Worm (Caenorhabditis elegans) whole organism, L4 larva: ENCODE results near the gene spcs-3.

Source experiments
- D1046.2 ChIP-seq: fragments of 200-800 bp; sonication (Bioruptor generic); IDR thresholded peaks from 2 replicates; pipeline ENCODE4 v1.3.6; 2022; ENCODE audit warnings: missing genetic modification characterization, missing compliant biosample characterization
- F26F4.8 ChIP-seq: fragments of 200-800 bp; sonication (Bioruptor generic); conservative IDR thresholded peaks from 2 replicates; pipeline ENCODE4 v1.3.6; 2022; ENCODE audit warnings: missing genetic modification characterization, missing compliant biosample characterization
- F49E8.2 ChIP-seq: sonication (generic microtip); optimal IDR thresholded peaks from 2 replicates; lab custom pipeline; 2016; ENCODE audit warnings: missing compliant biosample characterization, mild to moderate bottlenecking, missing genetic modification characterization, borderline replicate concordance
- R02D3.7 ChIP-seq: fragments of 150-350 bp; sonication (generic microtip); optimal IDR thresholded peaks from 3 replicates; lab custom pipeline; 2014; ENCODE audit warnings: missing biosample characterization, missing genetic modification characterization
- T20F7.1 ChIP-seq: fragments of 200-800 bp; sonication (Bioruptor generic); optimal IDR thresholded peaks from 2 replicates; lab custom pipeline; 2018; ENCODE audit warnings: mild to moderate bottlenecking, missing genetic modification characterization, missing compliant biosample characterization
- Y5F2A.4 ChIP-seq: fragments of 200-800 bp; sonication (Bioruptor generic); optimal IDR thresholded peaks from 2 replicates; lab custom pipeline; 2018; ENCODE audit warnings: mild to moderate bottlenecking, missing genetic modification characterization, missing compliant biosample characterization
- ZK546.5 ChIP-seq, 2 experiments: sonication (generic microtip); optimal IDR thresholded peaks; 2 replicates each; lab custom pipeline; 2017; ENCODE audit warnings: missing biosample characterization in 2 of 2, missing genetic modification characterization in 2 of 2
- attf-4 ChIP-seq: sonication (generic microtip); optimal IDR thresholded peaks from 3 replicates; lab custom pipeline; 2017; ENCODE audit warnings: missing biosample characterization, missing genetic modification characterization
- ceh-20 ChIP-seq: fragments of 200-800 bp; sonication (Bioruptor generic); IDR thresholded peaks from 2 replicates; pipeline ENCODE4 v1.3.6; 2022; ENCODE audit warnings: missing genetic modification reagents, missing genetic modification characterization, missing compliant biosample characterization
- ceh-28 ChIP-seq: fragments of 150-350 bp; optimal IDR thresholded peaks from 2 replicates; lab custom pipeline; 2014; ENCODE audit warnings: missing biosample characterization, missing genetic modification reagents, missing genetic modification characterization
- ceh-82 ChIP-seq: sonication (generic microtip); optimal IDR thresholded peaks from 2 replicates; lab custom pipeline; 2017; ENCODE audit warnings: missing biosample characterization, missing genetic modification characterization
- ces-1 ChIP-seq: fragments of 150-350 bp; sonication (generic microtip); optimal IDR thresholded peaks from 4 replicates; lab custom pipeline; 2014; ENCODE audit warnings: missing biosample characterization, missing genetic modification reagents, missing genetic modification characterization
- ctbp-1 ChIP-seq: fragments of 200-800 bp; sonication (Bioruptor generic); IDR thresholded peaks from 2 replicates; pipeline ENCODE4 v1.3.6; 2022; ENCODE audit warnings: missing genetic modification reagents, missing genetic modification characterization, missing compliant biosample characterization
- daf-12 ChIP-seq: fragments of 150-350 bp; optimal IDR thresholded peaks from 2 replicates; lab custom pipeline; 2014; ENCODE audit warnings: missing biosample characterization, missing genetic modification reagents, missing genetic modification characterization
- daf-16 ChIP-seq, 3 experiments: sonication (generic microtip); optimal IDR thresholded peaks; 2 replicates each; lab custom pipeline; 2016 to 2017; ENCODE audit warnings: missing genetic modification characterization in 3 of 3, missing genetic modification reagents in 3 of 3, mild to moderate bottlenecking in 2 of 3, missing compliant biosample characterization in 2 of 3, missing biosample characterization in 1 of 3, moderate library complexity in 1 of 3
- daf-8 ChIP-seq: fragments of 200-800 bp; sonication (Bioruptor generic); IDR thresholded peaks from 2 replicates; pipeline ENCODE4 v1.3.6; 2022; ENCODE audit warnings: missing genetic modification characterization, missing compliant biosample characterization
- dmd-9 ChIP-seq: fragments of 200-800 bp; sonication (Bioruptor generic); IDR thresholded peaks from 2 replicates; pipeline ENCODE4 v1.3.6; 2022; ENCODE audit warnings: missing genetic modification reagents, missing genetic modification characterization, missing compliant biosample characterization
- duxl-1 ChIP-seq: sonication (generic microtip); optimal IDR thresholded peaks from 2 replicates; lab custom pipeline; 2016; ENCODE audit warnings: mild to moderate bottlenecking, missing genetic modification characterization, moderate library complexity, missing compliant biosample characterization; ENCODE audit not compliant: poor library complexity
- egl-27 ChIP-seq: sonication (generic microtip); optimal IDR thresholded peaks from 3 replicates; lab custom pipeline; 2017; ENCODE audit warnings: missing biosample characterization, missing genetic modification reagents, missing genetic modification characterization
- egl-43 ChIP-seq: fragments of 200-800 bp; sonication (Bioruptor generic); IDR thresholded peaks from 2 replicates; pipeline ENCODE4 v1.3.6; 2022; ENCODE audit warnings: missing genetic modification reagents, missing genetic modification characterization, missing compliant biosample characterization
- fkh-10 ChIP-seq: fragments of 150-350 bp; optimal IDR thresholded peaks from 2 replicates; lab custom pipeline; 2014; ENCODE audit warnings: missing biosample characterization, missing genetic modification reagents, missing genetic modification characterization
- hif-1 ChIP-seq, 2 experiments: sonication (generic microtip); optimal IDR thresholded peaks; 2 replicates each; lab custom pipeline; 2016 to 2017; ENCODE audit warnings: missing compliant biosample characterization in 2 of 2, missing genetic modification characterization in 2 of 2, missing genetic modification reagents in 2 of 2, missing genotype in 2 of 2, mild to moderate bottlenecking in 1 of 2
- hlh-11 ChIP-seq: fragments of 200-800 bp; sonication (Bioruptor generic); optimal IDR thresholded peaks from 2 replicates; lab custom pipeline; 2018; ENCODE audit warnings: mild to moderate bottlenecking, missing genetic modification characterization, missing compliant biosample characterization
- hmg-1.1 ChIP-seq: fragments of 200-800 bp; sonication (Bioruptor generic); IDR thresholded peaks from 2 replicates; pipeline ENCODE4 v1.3.6; 2022; ENCODE audit warnings: missing genetic modification reagents, missing genetic modification characterization, missing compliant biosample characterization
- jun-1 ChIP-seq: fragments of 150-350 bp; optimal IDR thresholded peaks from 2 replicates; lab custom pipeline; 2014; ENCODE audit warnings: missing biosample characterization, missing genetic modification reagents, missing genetic modification characterization
- lin-15B ChIP-seq: fragments of 150-350 bp; sonication (generic microtip); optimal IDR thresholded peaks from 3 replicates; lab custom pipeline; 2014; ENCODE audit warnings: missing biosample characterization, missing genetic modification characterization
- lin-29 ChIP-seq: fragments of 200-800 bp; sonication (Bioruptor generic); IDR thresholded peaks from 2 replicates; pipeline ENCODE4 v1.3.6; 2022; ENCODE audit warnings: missing genetic modification reagents, missing genetic modification characterization, missing compliant biosample characterization
- lsy-2 ChIP-seq, 2 experiments: fragments of 150-350 bp in 1 of 2; sonication (generic microtip) in 1 of 2; optimal IDR thresholded peaks; 2 replicates each; lab custom pipeline; 2014 to 2017; ENCODE audit warnings: missing biosample characterization in 2 of 2, missing genetic modification characterization in 2 of 2
- madf-5 ChIP-seq, 2 experiments: fragments of 200-800 bp; sonication (Bioruptor generic); IDR thresholded peaks; 2 replicates each; pipeline ENCODE4 v1.3.6; 2022; ENCODE audit warnings: missing compliant biosample characterization in 2 of 2, missing genetic modification characterization in 2 of 2
- madf-9 ChIP-seq: fragments of 200-800 bp; sonication (Bioruptor generic); conservative IDR thresholded peaks from 2 replicates; pipeline ENCODE4 v1.3.6; 2022; ENCODE audit warnings: missing genetic modification reagents, missing genetic modification characterization, missing compliant biosample characterization
- mdl-1 ChIP-seq, 2 experiments: fragments of 150-350 bp in 1 of 2; sonication (generic microtip) in 1 of 2; optimal IDR thresholded peaks; 2 replicates each; lab custom pipeline; 2014 to 2017; ENCODE audit warnings: missing biosample characterization in 2 of 2, missing genetic modification characterization in 2 of 2
- mep-1 ChIP-seq: fragments of 150-350 bp; sonication (generic microtip); optimal IDR thresholded peaks from 3 replicates; lab custom pipeline; 2014; ENCODE audit warnings: missing biosample characterization, missing genetic modification characterization
- nhr-102 ChIP-seq: sonication (generic microtip); optimal IDR thresholded peaks from 2 replicates; lab custom pipeline; 2016; ENCODE audit warnings: mild to moderate bottlenecking, missing genetic modification characterization, moderate library complexity, missing compliant biosample characterization
- nhr-237 ChIP-seq: sonication (generic microtip); optimal IDR thresholded peaks from 2 replicates; lab custom pipeline; 2017; ENCODE audit warnings: missing biosample characterization, missing genetic modification characterization
- nhr-41 ChIP-seq: fragments of 200-800 bp; sonication (Bioruptor generic); IDR thresholded peaks from 2 replicates; pipeline ENCODE4 v1.3.6; 2022; ENCODE audit warnings: missing genetic modification reagents, missing genetic modification characterization, missing compliant biosample characterization
- nhr-6 ChIP-seq: fragments of 150-350 bp; optimal IDR thresholded peaks from 2 replicates; lab custom pipeline; 2014; ENCODE audit warnings: missing biosample characterization, missing genetic modification characterization
- nhr-76 ChIP-seq: fragments of 150-350 bp; optimal IDR thresholded peaks from 2 replicates; lab custom pipeline; 2014; ENCODE audit warnings: missing biosample characterization, missing genetic modification characterization
- nhr-77 ChIP-seq: fragments of 150-350 bp; optimal IDR thresholded peaks from 2 replicates; lab custom pipeline; 2014; ENCODE audit warnings: missing biosample characterization, missing genetic modification characterization
- php-3 ChIP-seq: fragments of 200-800 bp; sonication (Bioruptor generic); IDR thresholded peaks from 2 replicates; pipeline ENCODE4 v1.3.6; 2022; ENCODE audit warnings: missing genetic modification reagents, missing genetic modification characterization, missing compliant biosample characterization
- pqm-1 ChIP-seq: sonication (generic microtip); optimal IDR thresholded peaks from 2 replicates; lab custom pipeline; 2017; ENCODE audit warnings: missing biosample characterization, missing genetic modification characterization
- rbr-2 ChIP-seq: sonication (generic microtip); optimal IDR thresholded peaks from 2 replicates; lab custom pipeline; 2016; ENCODE audit warnings: missing genotype, missing genetic modification characterization, missing compliant biosample characterization
- set-16 ChIP-seq: fragments of 200-800 bp; sonication (Bioruptor generic); IDR thresholded peaks from 2 replicates; pipeline ENCODE4 v1.3.6; 2022; ENCODE audit warnings: missing genetic modification reagents, missing genetic modification characterization, missing compliant biosample characterization
- snpc-1.2 ChIP-seq: fragments of 200-800 bp; sonication (Bioruptor generic); IDR thresholded peaks from 2 replicates; pipeline ENCODE4 v1.3.6; 2022; ENCODE audit warnings: missing genetic modification reagents, missing genetic modification characterization, missing compliant biosample characterization
- spr-1 ChIP-seq: sonication (generic microtip); optimal IDR thresholded peaks from 2 replicates; lab custom pipeline; 2016; ENCODE audit warnings: mild to moderate bottlenecking, missing genetic modification characterization, missing compliant biosample characterization
- tra-1 ChIP-seq: fragments of 200-800 bp; sonication (Bioruptor generic); IDR thresholded peaks from 2 replicates; pipeline ENCODE4 v1.3.6; 2022; ENCODE audit warnings: missing genetic modification reagents, missing genetic modification characterization, missing compliant biosample characterization
- unc-130 ChIP-seq: sonication (generic microtip); optimal IDR thresholded peaks from 2 replicates; lab custom pipeline; 2016; ENCODE audit warnings: missing genetic modification reagents, missing genetic modification characterization, missing compliant biosample characterization
- unc-62 ChIP-seq, 3 experiments: fragments of 150-350 bp in 1 of 3; sonication (generic microtip); optimal IDR thresholded peaks in 2 of 3; peaks in 1 of 3; 1 replicate in 1 of 3; 2 replicates in 2 of 3; lab custom pipeline; 2014 to 2017; ENCODE audit warnings: missing biosample characterization in 3 of 3, missing genetic modification characterization in 3 of 3, missing genetic modification reagents in 3 of 3, missing genotype in 1 of 3
- vab-7 ChIP-seq: fragments of 200-800 bp; sonication (Bioruptor generic); IDR thresholded peaks from 2 replicates; pipeline ENCODE4 v1.3.6; 2022; ENCODE audit warnings: missing genetic modification reagents, missing genetic modification characterization, missing compliant biosample characterization
- zag-1 ChIP-seq: fragments of 150-350 bp; optimal IDR thresholded peaks from 2 replicates; lab custom pipeline; 2014; ENCODE audit warnings: missing biosample characterization, missing genetic modification characterization
- zfp-2 ChIP-seq: sonication (generic microtip); optimal IDR thresholded peaks from 2 replicates; lab custom pipeline; 2016; ENCODE audit warnings: mild to moderate bottlenecking, missing genetic modification characterization, missing compliant biosample characterization

The spcs-3 gene

DNA sequence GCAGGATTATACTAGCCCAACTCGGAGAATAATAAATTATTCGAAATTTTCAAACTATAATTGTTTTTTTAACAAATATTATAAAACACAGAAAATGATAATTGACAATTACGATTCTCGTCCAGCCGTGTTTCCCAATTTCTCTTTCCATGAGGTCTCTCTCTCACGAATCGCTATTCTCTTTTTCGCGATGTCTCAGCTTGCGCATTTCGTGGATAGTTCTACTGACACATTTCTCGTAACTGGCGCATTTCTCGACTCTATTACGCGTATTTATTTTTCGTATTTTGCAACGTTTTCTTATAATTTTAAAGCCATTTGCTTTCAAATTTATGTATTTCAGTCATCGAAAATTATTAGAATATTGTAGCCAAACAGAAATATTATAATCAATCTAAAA, 1.0 kb upstream of the spcs-3 start (continued):
- TF ChIP-seq R02D3.7 (tag; lab: Kevin White, UChicago) (peak; percentile 47), unc-130 (GFP tag; lab: Kevin White, UChicago) (peak; percentile 99), mep-1 (tag; lab: Kevin White, UChicago) (peak; percentile 99), vab-7 (GFP tag; lab: Robert Waterston, UW) (peak; percentile 100), daf-8 (GFP tag; lab: Robert Waterston, UW) (0 out of 2 replicates have a peak, but pooled peaks have one; percentile 85), nhr-76 (tag; lab: Kevin White, UChicago) (peak; percentile 57), hmg-1.1 (GFP tag; lab: Robert Waterston, UW) (peak; percentile 98), mdl-1 (tag; optimal IDR thresholded peaks at IDR 0.05; lab: Kevin White, UChicago) (peak; percentile 3 to 93), dmd-9 (GFP tag; lab: Robert Waterston, UW) (peak; percentile 99), set-16 (no peak), ceh-82 (tag; lab: Kevin White, UChicago) (peak; percentile 28), F49E8.2 (tag; lab: Kevin White, UChicago) (peak; percentile 83), lsy-2 (tag; optimal IDR thresholded peaks at IDR 0.05; lab: Kevin White, UChicago) (peak; percentile 96 to 98), attf-4 (tag; lab: Kevin White, UChicago) (no peak), unc-62 (GFP tag; optimal IDR thresholded peaks at IDR 0.05 in 1 of 2; lab: Kevin White, UChicago) (peak in 1 of 2 experiments; percentile 100), unc-62 (tag; optimal IDR thresholded peaks at IDR 0.05; lab: Kevin White, UChicago) (peak; percentile 58), rbr-2 (tag; lab: Kevin White, UChicago) (peak; percentile 98), T20F7.1 (GFP tag; lab: Kevin White, UChicago) (peak; percentile 97), zfp-2 (tag; lab: Kevin White, UChicago) (peak; percentile 83), hif-1 (tag; optimal IDR thresholded peaks at IDR 0.05; lab: Kevin White, UChicago) (peak; percentile 65 to 98), D1046.2 (GFP tag; lab: Robert Waterston, UW) (peak; percentile 97), egl-43 (no peak; the same call in 1 of the 2 replicates), duxl-1 (peak; percentile 95), jun-1 (peak; percentile 92), ZK546.5 (tag; optimal IDR thresholded peaks at IDR 0.05; lab: Kevin White, UChicago) (peak in 1 of 2 experiments; percentile 84), daf-16 (GFP tag; optimal IDR thresholded peaks at IDR 0.05; lab: Kevin White, UChicago) (peak; percentile 62 to 80), daf-16 (tag; optimal IDR thresholded peaks at IDR 0.05; lab: Kevin White, UChicago) (peak; percentile 90), lin-29 (GFP tag; lab: Robert Waterston, UW) (peak; percentile 80; the same call in 1 of the 2 replicates), snpc-1.2 (peak; percentile 88), nhr-6 (peak; percentile 92), nhr-237 (tag; lab: Kevin White, UChicago) (peak; percentile 63), egl-27 (tag; lab: Kevin White, UChicago) (no peak), php-3 (GFP tag; lab: Robert Waterston, UW) (peak; percentile 66), tra-1 (peak; percentile 99), madf-9 (peak; percentile 97), madf-5 (GFP tag; IDR thresholded peaks at IDR 0.05; lab: Robert Waterston, UW) (peak; percentile 96 to 98), spr-1 (tag; lab: Kevin White, UChicago) (peak; percentile 94), ceh-20 (GFP tag; lab: Robert Waterston, UW) (peak; percentile 97), Y5F2A.4 (GFP tag; lab: Kevin White, UChicago) (peak; percentile 32), ctbp-1 (peak; percentile 95), pqm-1 (tag; lab: Kevin White, UChicago) (peak; percentile 86), F26F4.8 (GFP tag; lab: Robert Waterston, UW) (peak; percentile 64; the same call in 1 of the 2 replicates), nhr-41 (GFP tag; lab: Robert Waterston, UW) (peak; percentile 84), hlh-11 (tag; lab: Kevin White, UChicago) (peak; percentile 97), daf-12 (tag; lab: Kevin White, UChicago) (no peak), fkh-10 (GFP tag; lab: Kevin White, UChicago) (peak; percentile 99), lin-15B (peak; percentile 91), ces-1 (GFP tag; lab: Kevin White, UChicago) (peak; percentile 88), nhr-77 (tag; lab: Kevin White, UChicago) (peak; percentile 99), zag-1 (tag; lab: Kevin White, UChicago) (peak; percentile 54), ceh-28 (peak; percentile 52), nhr-102 (tag; lab: Kevin White, UChicago) (peak; percentile 90)
